Fruit fly (Drosophila melanogaster) whole organism: ENCODE data around the gene CG34167.

ENCODE experiments used
- CG8478 ChIP-seq: fragments of >200 bp; optimal IDR thresholded peaks from 2 replicates; lab custom pipeline; 2018; ENCODE audit warnings: inconsistent platforms
- Dll ChIP-seq: fragments of >200 bp; optimal IDR thresholded peaks from 2 replicates; lab custom pipeline; 2017
- EcR ChIP-seq, 2 experiments: fragments of >200 bp; optimal IDR thresholded peaks; 2 replicates each; lab custom pipeline; 2017; ENCODE audit warnings: missing biosample characterization in 2 of 2, missing genetic modification characterization in 2 of 2, missing genetic modification reagents in 2 of 2
- pan ChIP-seq: fragments of >200 bp; optimal IDR thresholded peaks from 2 replicates; lab custom pipeline; 2017
- psq ChIP-seq: fragments of >200 bp; optimal IDR thresholded peaks from 2 replicates; lab custom pipeline; 2017
- usp ChIP-seq: fragments of >200 bp; optimal IDR thresholded peaks from 2 replicates; lab custom pipeline; 2017; ENCODE audit warnings: missing biosample characterization, missing genetic modification characterization, mixed read lengths

CG34167 gene

dm6 chr2L:16003541-16003940 is at the start of gene CG34167:
Gene CG34167, minus strand, starts transcription at chr2L:16003641.
- TF ChIP-seq usp (GFP tag; lab: Kevin White, UChicago) = no peak
- no peak for TF ChIP-seq psq (lab: Kevin White, UChicago)
- no peak for TF ChIP-seq pan (lab: Kevin White, UChicago)
- no peak for TF ChIP-seq CG8478 (lab: Kevin White, UChicago)
- no peak for TF ChIP-seq Dll (lab: Kevin White, UChicago)

dm6 chr2L:16049647-16050046 is 46.2 kb upstream of the CG34167 start, which contains the start of gene beat-Ia:
Gene beat-Ia, plus strand, starts transcription at chr2L:16049965.
- no peak for TF ChIP-seq pan (lab: Kevin White, UChicago)
- TF ChIP-seq usp (GFP tag; lab: Kevin White, UChicago) = no peak
- TF ChIP-seq psq (lab: Kevin White, UChicago) = no peak

DNA sequence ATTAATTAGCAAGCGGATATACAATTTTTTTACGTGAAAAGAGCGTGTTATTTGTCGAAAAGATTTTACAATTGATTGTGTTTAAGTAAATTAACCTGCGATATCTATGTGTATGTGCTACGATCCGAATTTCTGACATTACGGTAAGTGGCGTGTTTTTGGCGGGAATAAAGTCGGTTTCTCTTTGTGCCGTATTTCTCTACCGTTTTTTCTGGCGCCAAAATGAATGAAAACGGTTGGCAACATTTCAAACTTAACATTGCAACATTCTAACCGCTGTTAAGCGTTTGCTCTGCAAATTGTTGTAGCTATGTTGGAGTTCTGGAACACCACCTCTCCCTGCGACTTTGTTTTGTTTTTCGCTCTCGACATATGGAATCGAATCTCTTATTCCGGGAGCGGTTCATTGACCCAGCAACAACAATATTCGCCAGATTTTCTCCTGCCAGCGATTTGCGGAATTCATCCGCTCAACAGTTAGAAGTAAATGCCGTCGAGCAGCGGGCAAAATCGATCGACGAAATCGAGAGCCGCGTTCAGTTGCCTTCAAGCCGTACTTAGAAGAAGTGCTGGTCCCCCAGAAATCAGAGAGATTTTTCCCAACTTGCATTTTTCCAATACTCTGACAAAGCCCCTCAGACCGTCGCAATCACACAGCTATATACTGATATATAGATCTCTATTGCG is 39.1 kb upstream of the CG34167 start:
- TF ChIP-seq psq (lab: Kevin White, UChicago) = no peak
- no peak for TF ChIP-seq Dll (lab: Kevin White, UChicago)
- no peak for TF ChIP-seq usp (GFP tag; lab: Kevin White, UChicago)
- no peak for TF ChIP-seq CG8478 (lab: Kevin White, UChicago)

dm6 chr2L:16041727-16042126 is 38.3 kb upstream of the CG34167 start, which contains the start of the genes BicC and CG45084:
Gene BicC, plus strand, starts transcription at chr2L:16042047.
Gene CG45084, plus strand, starts transcription at chr2L:16042047.
- TF ChIP-seq EcR (GFP tag; optimal IDR thresholded peaks at IDR 0.05; lab: Kevin White, UChicago) (no peak), CG8478 (lab: Kevin White, UChicago) (no peak), Dll (lab: Kevin White, UChicago) (no peak), usp (GFP tag; lab: Kevin White, UChicago) (no peak), psq (lab: Kevin White, UChicago) (no peak)

dm6 chr2L:16040255-16040654 is 36.8 kb upstream of the CG34167 start:
- TF ChIP-seq pan (lab: Kevin White, UChicago) (no peak), Dll (lab: Kevin White, UChicago) (no peak), usp (GFP tag; lab: Kevin White, UChicago) (no peak), CG8478 (lab: Kevin White, UChicago) (no peak), psq (lab: Kevin White, UChicago) (no peak), EcR (GFP tag; optimal IDR thresholded peaks at IDR 0.05; lab: Kevin White, UChicago) (no peak)

DNA sequence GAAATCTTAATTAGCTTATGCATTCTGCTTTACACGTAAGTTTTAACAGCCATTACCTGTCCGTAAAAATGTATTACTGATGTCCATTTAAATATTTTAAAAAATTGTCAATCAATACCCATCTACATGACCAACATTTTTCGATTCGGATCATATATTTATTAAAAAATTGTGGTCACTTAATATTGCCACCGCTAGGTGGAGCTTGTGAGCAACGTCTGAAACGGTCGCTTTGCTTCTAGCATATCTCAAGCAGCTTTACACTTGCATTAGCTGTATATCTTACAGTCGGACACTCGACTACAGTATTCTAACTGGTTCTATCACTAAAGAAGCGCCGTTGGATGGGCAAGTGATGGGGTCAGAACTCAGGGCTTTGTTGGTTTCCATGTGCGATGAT is 23.3 kb upstream of the CG34167 start:
- TF ChIP-seq pan (lab: Kevin White, UChicago) (no peak), CG8478 (lab: Kevin White, UChicago) (no peak), usp (GFP tag; lab: Kevin White, UChicago) (no peak), psq (lab: Kevin White, UChicago) (no peak), Dll (lab: Kevin White, UChicago) (no peak), EcR (GFP tag; optimal IDR thresholded peaks at IDR 0.05; lab: Kevin White, UChicago) (no peak)

DNA sequence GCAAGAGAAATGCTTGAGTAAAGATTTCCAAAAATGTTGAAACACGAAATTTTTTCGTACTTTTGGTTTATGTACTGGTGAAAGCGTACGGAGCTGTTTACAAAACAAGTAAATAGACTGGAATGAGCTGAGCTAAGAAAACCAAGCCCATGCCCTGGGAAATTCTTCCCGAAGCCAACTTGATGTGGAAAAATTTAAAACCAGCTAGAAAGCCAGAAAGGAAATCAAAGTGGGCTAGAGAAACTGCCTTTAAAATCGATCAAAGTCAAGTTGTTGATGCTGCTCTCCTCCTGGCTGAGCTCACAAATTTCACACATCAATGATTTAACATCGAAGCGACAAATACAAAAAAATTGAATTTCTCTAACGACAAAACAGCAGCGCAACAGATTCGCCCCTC is 2.7 kb upstream of the CG34167 start, which contains the start of gene CG31820:
TSS of gene CG31820 (minus strand) at position 101 of the 400 bp plus-strand sequence.
- TF ChIP-seq pan (lab: Kevin White, UChicago) (no peak), usp (GFP tag; lab: Kevin White, UChicago) (no peak), Dll (lab: Kevin White, UChicago) (no peak), CG8478 (lab: Kevin White, UChicago) (no peak), psq (lab: Kevin White, UChicago) (no peak), EcR (GFP tag; optimal IDR thresholded peaks at IDR 0.05; lab: Kevin White, UChicago) (no peak)

dm6 chr2L:16004025-16004424 is 584 bp upstream of the CG34167 start, which contains the start of the genes CG13245 and CG43816:
Gene CG13245, plus strand, starts transcription at chr2L:16004325.
Gene CG43816, plus strand, starts transcription at chr2L:16004325.
- TF ChIP-seq psq (lab: Kevin White, UChicago) = no peak
- no peak for TF ChIP-seq EcR (GFP tag; optimal IDR thresholded peaks at IDR 0.05; lab: Kevin White, UChicago)
- TF ChIP-seq usp (GFP tag; lab: Kevin White, UChicago) = no peak
- no peak for TF ChIP-seq CG8478 (lab: Kevin White, UChicago)
- no peak for TF ChIP-seq pan (lab: Kevin White, UChicago)
- no peak for TF ChIP-seq Dll (lab: Kevin White, UChicago)

dm6 chr2L:16000199-16000598 is 3.2 kb downstream of the CG34167 start, which contains the start of gene beat-Ic:
Gene beat-Ic, plus strand, starts transcription at chr2L:16000291.
- TF ChIP-seq pan (lab: Kevin White, UChicago) (no peak), psq (lab: Kevin White, UChicago) (no peak), Dll (lab: Kevin White, UChicago) (no peak), CG8478 (lab: Kevin White, UChicago) (no peak), usp (GFP tag; lab: Kevin White, UChicago) (no peak), EcR (GFP tag; optimal IDR thresholded peaks at IDR 0.05; lab: Kevin White, UChicago) (no peak)

dm6 chr2L:15979186-15979585 is 24.3 kb downstream of the CG34167 start, which contains the start of gene CG10839:
Gene CG10839, plus strand, starts transcription at chr2L:15979486.
- TF ChIP-seq Dll (lab: Kevin White, UChicago) = no peak
- TF ChIP-seq EcR (GFP tag; optimal IDR thresholded peaks at IDR 0.05; lab: Kevin White, UChicago) = no peak

- no peak for TF ChIP-seq CG8478 (lab: Kevin White, UChicago)
- TF ChIP-seq Dll (lab: Kevin White, UChicago) = no peak
- no peak for TF ChIP-seq EcR (GFP tag; optimal IDR thresholded peaks at IDR 0.05; lab: Kevin White, UChicago)
- TF ChIP-seq pan (lab: Kevin White, UChicago) = no peak
- no peak for TF ChIP-seq psq (lab: Kevin White, UChicago)
- no peak for TF ChIP-seq usp (GFP tag; lab: Kevin White, UChicago)
Measured at dm6 chr2L:15962335-15962734, 41.1 kb downstream of the CG34167 start, which contains the start of gene beat-Ib. Gene beat-Ib, minus strand, starts transcription at chr2L:15962435.
